Fruit fly (Drosophila melanogaster): Measurements from ENCODE around the gene CG33189.

The CG33189 gene

dm6 chr3R:8820428-8820912 is 39.9 kb upstream of the CG33189 start, which contains the start of gene aqz:
Gene aqz (minus strand): TSS chr3R:8820682.
- peak; percentile 59 for TF ChIP-seq Mes4 (GFP tag; optimal IDR thresholded peaks at IDR 0.05)
- TF ChIP-seq inv (GFP tag; IDR thresholded peaks at IDR 0.05; ENCODE audit: partially characterized antibody) = peak; percentile 44; the same call in 1 of the 2 replicates
- TF ChIP-seq onecut (GFP tag; IDR thresholded peaks at IDR 0.05) = peak; percentile 98
- 0 out of 3 replicates have a peak, but pooled peaks have one; percentile 23 for TF ChIP-seq Aef1 (GFP tag; IDR thresholded peaks at IDR 0.05)
- TF ChIP-seq CG2678 (tag; optimal IDR thresholded peaks at IDR 0.05) = peak; percentile 56
- TF ChIP-seq Side (GFP tag; optimal IDR thresholded peaks at IDR 0.05) = peak; percentile 74
- no peak for TF ChIP-seq croc (GFP tag; conservative IDR thresholded peaks at IDR 0.05)
- peak; percentile 84 for TF ChIP-seq CG8924 (tag; optimal IDR thresholded peaks at IDR 0.05)
- peak; percentile 64 for TF ChIP-seq cwo (GFP tag; optimal IDR thresholded peaks at IDR 0.05)
- no peak for TF ChIP-seq CG3726 (GFP tag; IDR thresholded peaks at IDR 0.05)
- TF ChIP-seq sisA (GFP tag; IDR thresholded peaks at IDR 0.05) = peak; percentile 52
- TF ChIP-seq CG16813 (GFP tag; IDR thresholded peaks at IDR 0.05; ENCODE audit: partially characterized antibody) = peak; percentile 60; the same call in 2 of the 3 replicates
- TF ChIP-seq eve (GFP tag; optimal IDR thresholded peaks at IDR 0.05) = no peak
- TF ChIP-seq CG4730 (GFP tag; IDR thresholded peaks at IDR 0.05) = no peak
- peak; percentile 48 for TF ChIP-seq sqz (GFP tag; optimal IDR thresholded peaks at IDR 0.05)
- TF ChIP-seq Optix (GFP tag; IDR thresholded peaks at IDR 0.05) = no peak
- no peak for TF ChIP-seq CG5245 (GFP tag; optimal IDR thresholded peaks at IDR 0.05)
- TF ChIP-seq Taf1 (GFP tag; IDR thresholded peaks at IDR 0.05) = no peak
- TF ChIP-seq E2f1 (GFP tag; IDR thresholded peaks at IDR 0.05) = peak; percentile 57; the same call in 1 of the 2 replicates
- peak; percentile 85 for TF ChIP-seq CG10543 (GFP tag; optimal IDR thresholded peaks at IDR 0.05)
- no peak for TF ChIP-seq gcm2 (GFP tag; optimal IDR thresholded peaks at IDR 0.05)
- TF ChIP-seq CG42726 (GFP tag; IDR thresholded peaks at IDR 0.05; ENCODE audit: partially characterized antibody) = peak; percentile 80
- peak in 1 of 2 experiments; percentile 59 for TF ChIP-seq Hr51 (GFP tag; optimal IDR thresholded peaks at IDR 0.05)
- TF ChIP-seq kay (GFP tag; optimal IDR thresholded peaks at IDR 0.05) = peak; percentile 99
- peak; percentile 19 for TF ChIP-seq Sry-β (GFP tag; optimal IDR thresholded peaks at IDR 0.05)
- TF ChIP-seq en (GFP tag; optimal IDR thresholded peaks at IDR 0.05) = no peak
- peak; percentile 40 for TF ChIP-seq CG9876 (GFP tag; optimal IDR thresholded peaks at IDR 0.05)
- peak; percentile 62 for TF ChIP-seq CG13287 (GFP tag; IDR thresholded peaks at IDR 0.05; ENCODE audit: partially characterized antibody)
- peak in 1 of 2 experiments; percentile 64 for TF ChIP-seq insv (GFP tag; optimal IDR thresholded peaks at IDR 0.05)
- peak; percentile 33; the same call in 1 of the 2 replicates for TF ChIP-seq CG14441 (GFP tag; IDR thresholded peaks at IDR 0.05)
- 0 out of 3 replicates have a peak, but pooled peaks have one; percentile 43 for TF ChIP-seq CG6175 (GFP tag; IDR thresholded peaks at IDR 0.05)
- TF ChIP-seq bowl (GFP tag; IDR thresholded peaks at IDR 0.05) = peak; percentile 46; the same call in 1 of the 2 replicates
- TF ChIP-seq CG2120 (GFP tag; optimal IDR thresholded peaks at IDR 0.05) = peak; percentile 77
- peak; percentile 74 for TF ChIP-seq mirr (GFP tag; optimal IDR thresholded peaks at IDR 0.05)
- TF ChIP-seq CG4707 (GFP tag; optimal IDR thresholded peaks at IDR 0.05) = peak; percentile 63
- TF ChIP-seq CG3281 (GFP tag; optimal IDR thresholded peaks at IDR 0.05) = peak; percentile 40
- peak; percentile 55 for TF ChIP-seq CG18619 (GFP tag; optimal IDR thresholded peaks at IDR 0.05)
- TF ChIP-seq Vsx1 (GFP tag; optimal IDR thresholded peaks at IDR 0.05) = no peak
- peak; percentile 76; the same call in 2 of the 3 replicates for TF ChIP-seq CG34422 (GFP tag; IDR thresholded peaks at IDR 0.05)
- TF ChIP-seq CG17186 (GFP tag; optimal IDR thresholded peaks at IDR 0.05) = peak; percentile 69
- TF ChIP-seq pzg (GFP tag; optimal IDR thresholded peaks at IDR 0.05) = peak; percentile 98
- TF ChIP-seq CG14710 (tag; optimal IDR thresholded peaks at IDR 0.05) = peak; percentile 96
- no peak for TF ChIP-seq Gsc (GFP tag; IDR thresholded peaks at IDR 0.05)
- peak; percentile 77 for TF ChIP-seq Dbx (GFP tag; IDR thresholded peaks at IDR 0.05)
- TF ChIP-seq CG7963 (GFP tag; IDR thresholded peaks at IDR 0.05; ENCODE audit: partially characterized antibody) = no peak
- TF ChIP-seq Lpt (GFP tag; optimal IDR thresholded peaks at IDR 0.05) = no peak
- peak; percentile 72 for TF ChIP-seq gro (GFP tag; optimal IDR thresholded peaks at IDR 0.05)
- TF ChIP-seq CG6791 (GFP tag; IDR thresholded peaks at IDR 0.05; ENCODE audit: partially characterized antibody) = peak; percentile 58; the same call in 1 of the 3 replicates
- TF ChIP-seq pb (GFP tag; optimal IDR thresholded peaks at IDR 0.05) = peak; percentile 59
- no peak; the same call in 1 of the 3 replicates for TF ChIP-seq Mrtf (GFP tag; IDR thresholded peaks at IDR 0.05)

Measured in whole organism, embryonic.